Worm (Caenorhabditis elegans) whole organism, young adult: ENCODE results near the gene slc-36.2.

Experiments
- ama-1 ChIP-seq, 3 experiments: fragments of 150-350 bp in 1 of 3; sonication (generic microtip) in 2 of 3; optimal IDR thresholded peaks; 2 replicates each; lab custom pipeline; 2014 to 2018; ENCODE audit warnings: missing biosample characterization in 2 of 3, missing genetic modification characterization in 2 of 3, missing genetic modification reagents in 2 of 3
- chd-7 ChIP-seq: sonication (generic microtip); optimal IDR thresholded peaks from 2 replicates; lab custom pipeline; 2016; ENCODE audit warnings: mild to moderate bottlenecking, missing genetic modification characterization, moderate library complexity, missing compliant biosample characterization
- dpl-1 ChIP-seq: fragments of 150-350 bp; optimal IDR thresholded peaks from 2 replicates; lab custom pipeline; 2014; ENCODE audit warnings: missing biosample characterization, missing genetic modification reagents, missing genetic modification characterization
- ekl-4 ChIP-seq: fragments of 200-800 bp; sonication (Bioruptor generic); IDR thresholded peaks from 2 replicates; pipeline ENCODE4 v1.3.6; 2022; ENCODE audit warnings: missing genetic modification reagents, missing genetic modification characterization, missing compliant biosample characterization
- ets-4 ChIP-seq: fragments of 200-800 bp; sonication (Bioruptor generic); optimal IDR thresholded peaks from 2 replicates; lab custom pipeline; 2018; ENCODE audit warnings: mild to moderate bottlenecking, missing genetic modification characterization, missing compliant biosample characterization
- mxl-1 ChIP-seq: sonication (generic microtip); optimal IDR thresholded peaks from 2 replicates; lab custom pipeline; 2016; ENCODE audit warnings: missing genetic modification characterization, missing compliant biosample characterization
- rec-8 ChIP-seq, 2 experiments: sonication (generic microtip); optimal IDR thresholded peaks; 2 replicates each; lab custom pipeline; 2016; ENCODE audit warnings: mild to moderate bottlenecking in 2 of 2, missing genetic modification characterization in 2 of 2, missing genetic modification reagents in 2 of 2, missing genotype in 2 of 2, missing biosample characterization in 1 of 2, missing compliant biosample characterization in 1 of 2, moderate library complexity in 1 of 2
- snpc-1.1 ChIP-seq: sonication (generic microtip); optimal IDR thresholded peaks from 2 replicates; lab custom pipeline; 2017; ENCODE audit warnings: missing genetic modification characterization, mild to moderate bottlenecking, missing compliant biosample characterization, antibody characterized with exemption, moderate library complexity, missing genotype, missing genetic modification reagents; ENCODE audit not compliant: insufficient read depth
- snpc-3.4 ChIP-seq: sonication (generic microtip); optimal IDR thresholded peaks from 2 replicates; lab custom pipeline; 2017; ENCODE audit warnings: missing genetic modification characterization, mild to moderate bottlenecking, missing compliant biosample characterization, antibody characterized with exemption, moderate library complexity, missing genotype, missing genetic modification reagents
- somi-1 ChIP-seq: fragments of 200-800 bp; sonication (Bioruptor generic); optimal IDR thresholded peaks from 2 replicates; lab custom pipeline; 2018; ENCODE audit warnings: mild to moderate bottlenecking, missing genetic modification characterization, missing compliant biosample characterization

- TF ChIP-seq mxl-1 (tag; lab: Kevin White, UChicago) (no peak), snpc-3.4 (tag; lab: Kevin White, UChicago) (no peak), snpc-1.1 (tag; lab: Kevin White, UChicago) (no peak), ekl-4 (GFP tag; lab: Robert Waterston, UW) (no peak), rec-8 (tag; optimal IDR thresholded peaks at IDR 0.05; lab: Kevin White, UChicago) (no peak), dpl-1 (GFP tag; lab: Kevin White, UChicago) (no peak), somi-1 (no peak), ama-1 (optimal IDR thresholded peaks at IDR 0.05; lab: Kevin White, UChicago) (no peak), ama-1 (GFP tag; optimal IDR thresholded peaks at IDR 0.05; lab: Kevin White, UChicago) (no peak), ets-4 (GFP tag; lab: Kevin White, UChicago) (no peak), chd-7 (tag; lab: Kevin White, UChicago) (no peak)
These were observed 33.8 kb downstream of the slc-36.2 start, which contains the start of the genes C09E8.1 and C09E8.6 for ce11 chrII:556185-556584.
